Worm (Caenorhabditis elegans): ENCODE measurements around the gene srlf-9.

DNA sequence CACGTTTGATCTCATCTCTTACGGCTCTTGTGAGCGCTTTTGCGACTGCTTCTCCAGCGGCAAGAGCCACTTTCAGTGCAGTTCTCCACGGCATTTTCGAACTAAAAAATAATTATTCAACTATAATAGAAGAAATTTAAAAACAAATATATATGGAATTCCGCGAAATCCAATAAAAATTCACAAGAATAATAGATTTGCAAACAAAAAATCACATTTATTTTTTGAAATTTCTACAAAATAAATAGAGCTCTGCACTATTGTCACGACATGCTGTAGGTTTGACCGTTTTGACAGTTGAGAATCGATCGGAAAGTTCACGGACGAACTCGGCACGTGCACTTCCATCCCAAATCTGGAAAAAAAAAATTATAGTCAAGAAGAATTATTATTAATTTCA lies 34.0 kb upstream of the srlf-9 start, which contains the start of gene F45G2.8:
- TF ChIP-seq unc-39 (tag; optimal IDR thresholded peaks at IDR 0.05), result no peak
- no peak for TF ChIP-seq R02D3.7 (tag; optimal IDR thresholded peaks at IDR 0.05)
- no peak for TF ChIP-seq daf-19 (GFP tag; conservative IDR thresholded peaks at IDR 0.05)
- no peak for TF ChIP-seq mdl-1 (tag; optimal IDR thresholded peaks at IDR 0.05)
- no peak for TF ChIP-seq unc-130 (GFP tag; optimal IDR thresholded peaks at IDR 0.05)
- no peak for TF ChIP-seq ceh-20 (GFP tag; IDR thresholded peaks at IDR 0.05)

Data from whole organism, L4 larva.